Fruit fly (Drosophila melanogaster): ENCODE results near the gene Ca-alpha1T.

Ca-alpha1T gene

DNA sequence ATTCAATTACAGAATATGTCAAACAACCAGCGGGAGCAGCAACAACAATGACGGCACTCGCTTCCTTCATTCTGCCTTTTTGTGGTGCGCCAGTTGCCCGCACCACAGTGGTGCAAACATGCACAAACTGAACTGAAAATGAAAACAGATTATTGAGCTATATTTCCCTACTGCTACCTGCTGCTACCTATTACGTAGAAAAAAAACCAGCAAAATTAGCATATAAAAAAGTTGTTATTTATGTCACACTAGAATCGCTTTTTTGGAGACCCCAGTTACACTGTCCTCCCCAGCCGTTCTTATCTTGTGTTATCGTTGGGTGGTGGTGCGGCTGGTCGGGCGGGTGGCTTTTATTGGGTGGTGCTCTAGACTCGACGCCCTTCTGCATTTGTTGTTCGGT lies 94.7 kb downstream of the Ca-alpha1T start (continued):
- peak; percentile 64 for TF ChIP-seq CG8388 (GFP tag; optimal IDR thresholded peaks at IDR 0.05)
- peak; percentile 39 for TF ChIP-seq CG31388 (GFP tag; optimal IDR thresholded peaks at IDR 0.05)
- TF ChIP-seq Med (GFP tag), result peak; percentile 97
- peak; percentile 13 for TF ChIP-seq tup (GFP tag; optimal IDR thresholded peaks at IDR 0.05)
- TF ChIP-seq CG13424 (tag; optimal IDR thresholded peaks at IDR 0.05), result peak; percentile 63
- TF ChIP-seq CG8359 (GFP tag; optimal IDR thresholded peaks at IDR 0.05; ENCODE audit: borderline replicate concordance), result peak; percentile 56
- peak; percentile 67 for TF ChIP-seq E2f2 (GFP tag; IDR thresholded peaks at IDR 0.05)
- TF ChIP-seq Chrac-16 (GFP tag; optimal IDR thresholded peaks at IDR 0.05), result peak; percentile 65
- peak; percentile 60 for TF ChIP-seq CG17802 (tag; optimal IDR thresholded peaks at IDR 0.05)
- TF ChIP-seq disco-r (GFP tag; optimal IDR thresholded peaks at IDR 0.05), result peak; percentile 63
- TF ChIP-seq dan (GFP tag; IDR thresholded peaks at IDR 0.05), result peak; percentile 38; the same call in 1 of the 2 replicates
- peak; percentile 61 for TF ChIP-seq CG30431 (GFP tag; optimal IDR thresholded peaks at IDR 0.05)
- no peak for TF ChIP-seq CG4328 (GFP tag; optimal IDR thresholded peaks at IDR 0.05)
- peak; percentile 53 for TF ChIP-seq slou (GFP tag; optimal IDR thresholded peaks at IDR 0.05)
- peak; percentile 69 for TF ChIP-seq CG8089 (GFP tag; optimal IDR thresholded peaks at IDR 0.05)
- peak; percentile 46 for TF ChIP-seq Dek (tag; optimal IDR thresholded peaks at IDR 0.05)
- TF ChIP-seq CG10267 (tag; optimal IDR thresholded peaks at IDR 0.05), result peak; percentile 58
- TF ChIP-seq CG8765 (GFP tag; IDR thresholded peaks at IDR 0.05), result peak; percentile 78
- TF ChIP-seq CG18764 (GFP tag; optimal IDR thresholded peaks at IDR 0.05), result peak; percentile 72
- TF ChIP-seq kni (GFP tag; optimal IDR thresholded peaks at IDR 0.05), result no peak
- TF ChIP-seq dmrt99B (tag; optimal IDR thresholded peaks at IDR 0.05), result peak; percentile 88
- peak; percentile 87 for TF ChIP-seq CG2889 (GFP tag; IDR thresholded peaks at IDR 0.05)
- peak; percentile 88 for TF ChIP-seq lmd (GFP tag; IDR thresholded peaks at IDR 0.05)
- TF ChIP-seq seq (GFP tag; IDR thresholded peaks at IDR 0.05), result peak; percentile 66
- TF ChIP-seq crol (GFP tag; IDR thresholded peaks at IDR 0.05), result peak; percentile 40; the same call in 1 of the 2 replicates
- peak; percentile 92 for TF ChIP-seq Ptx1 (GFP tag; IDR thresholded peaks at IDR 0.05)
- no peak for TF ChIP-seq CG7745 (tag; optimal IDR thresholded peaks at IDR 0.05)
- TF ChIP-seq jumu (GFP tag; optimal IDR thresholded peaks at IDR 0.05), result peak; percentile 87
- peak; percentile 49 for TF ChIP-seq CG31365 (tag; optimal IDR thresholded peaks at IDR 0.05)
- TF ChIP-seq CG12659 (GFP tag; optimal IDR thresholded peaks at IDR 0.05), result peak; percentile 65
- TF ChIP-seq CG11560 (tag; IDR thresholded peaks at IDR 0.05), result peak; percentile 67; the same call in 2 of the 3 replicates
- no peak for TF ChIP-seq prd (optimal IDR thresholded peaks at IDR 0.05)
- TF ChIP-seq prd (GFP tag; IDR thresholded peaks at IDR 0.05), result peak; percentile 93
- peak; percentile 81 for TF ChIP-seq CG17612 (GFP tag; IDR thresholded peaks at IDR 0.05)
- TF ChIP-seq gfzf (GFP tag; optimal IDR thresholded peaks at IDR 0.05), result no peak
- peak; percentile 84 for TF ChIP-seq CG2120 (GFP tag; optimal IDR thresholded peaks at IDR 0.05)
- peak; percentile 38 for TF ChIP-seq CG13894 (tag; optimal IDR thresholded peaks at IDR 0.05)
- peak; percentile 79 for TF ChIP-seq jigr1 (GFP tag; IDR thresholded peaks at IDR 0.05)
- TF ChIP-seq Optix (GFP tag; IDR thresholded peaks at IDR 0.05), result peak; percentile 93
- peak; percentile 71 for TF ChIP-seq CG3407 (GFP tag; optimal IDR thresholded peaks at IDR 0.05)
- TF ChIP-seq stwl (tag; optimal IDR thresholded peaks at IDR 0.05), result no peak
- peak; percentile 76 for TF ChIP-seq wdn (GFP tag; IDR thresholded peaks at IDR 0.05)
- TF ChIP-seq trh (GFP tag; optimal IDR thresholded peaks at IDR 0.05), result peak; percentile 52
- no peak for TF ChIP-seq BEAF-32 (GFP tag; optimal IDR thresholded peaks at IDR 0.05)
- no peak for TF ChIP-seq lov (optimal IDR thresholded peaks at IDR 0.05)
- peak; percentile 85; the same call in 2 of the 3 replicates for TF ChIP-seq lov (GFP tag; IDR thresholded peaks at IDR 0.05)
- TF ChIP-seq odd (GFP tag; optimal IDR thresholded peaks at IDR 0.05), result peak; percentile 49
- TF ChIP-seq Taf1 (GFP tag; IDR thresholded peaks at IDR 0.05), result peak; percentile 80
- peak; percentile 46 for TF ChIP-seq Hand (GFP tag; optimal IDR thresholded peaks at IDR 0.05)
- peak; percentile 87 for TF ChIP-seq H2.0 (GFP tag; IDR thresholded peaks at IDR 0.05)
- TF ChIP-seq fd3F (GFP tag; optimal IDR thresholded peaks at IDR 0.05), result peak; percentile 39

Measured in whole organism, embryonic.